Fruit fly (Drosophila melanogaster) whole organism, embryonic: ENCODE measurements around the gene CG5968.
A peak's percentile ranks its signal among the peaks of the same experiment; 100 is the strongest.

Experiments used
- Antp ChIP-seq: fragments of 200-800 bp; sonication (Bioruptor generic); optimal IDR thresholded peaks from 3 replicates; lab custom pipeline; 2016; ENCODE audit warnings: missing biosample characterization, missing genetic modification characterization
- Bdp1 ChIP-seq: fragments of 200-800 bp; sonication (Bioruptor generic); optimal IDR thresholded peaks from 3 replicates; lab custom pipeline; 2016; ENCODE audit warnings: missing biosample characterization, missing genetic modification characterization
- CG12104 ChIP-seq: fragments of 200-800 bp; sonication (Bioruptor generic); optimal IDR thresholded peaks from 3 replicates; lab custom pipeline; 2016; ENCODE audit warnings: missing biosample characterization, missing genetic modification characterization
- CG12942 ChIP-seq: fragments of 200-800 bp; sonication (Bioruptor generic); optimal IDR thresholded peaks from 3 replicates; lab custom pipeline; 2016; ENCODE audit warnings: missing biosample characterization, missing genetic modification characterization
- CG13296 ChIP-seq: fragments of 200-800 bp; sonication (Bioruptor generic); optimal IDR thresholded peaks from 3 replicates; lab custom pipeline; 2018; ENCODE audit warnings: missing biosample characterization, mild to moderate bottlenecking, missing genetic modification characterization
- CG15011 ChIP-seq: fragments of 200-800 bp; sonication (Bioruptor generic); optimal IDR thresholded peaks from 3 replicates; lab custom pipeline; 2018; ENCODE audit warnings: missing biosample characterization, mild to moderate bottlenecking, missing genetic modification characterization
- CG15514 ChIP-seq: fragments of 200-800 bp; sonication (Bioruptor generic); optimal IDR thresholded peaks from 3 replicates; lab custom pipeline; 2017; ENCODE audit warnings: missing biosample characterization, missing genetic modification characterization, mild to moderate bottlenecking, moderate library complexity, missing genetic modification reagents
- CG1602 ChIP-seq: fragments of 200-800 bp; sonication (Bioruptor generic); optimal IDR thresholded peaks from 3 replicates; lab custom pipeline; 2016; ENCODE audit warnings: missing biosample characterization, missing genetic modification characterization
- CG16815 ChIP-seq: fragments of 200-800 bp; sonication (Bioruptor generic); optimal IDR thresholded peaks from 3 replicates; lab custom pipeline; 2017; ENCODE audit warnings: missing biosample characterization, mild to moderate bottlenecking, missing genetic modification characterization
- CG17802 ChIP-seq: fragments of 200-800 bp; sonication (Bioruptor generic); optimal IDR thresholded peaks from 2 replicates; lab custom pipeline; 2018; ENCODE audit warnings: missing biosample characterization, mild to moderate bottlenecking, missing genetic modification characterization, moderate library complexity
- CG18764 ChIP-seq: fragments of 200-800 bp; sonication (Bioruptor generic); optimal IDR thresholded peaks from 3 replicates; lab custom pipeline; 2016; ENCODE audit warnings: missing biosample characterization, missing genetic modification characterization
- CG2129 ChIP-seq: fragments of 200-800 bp; sonication (Bioruptor generic); IDR thresholded peaks from 2 replicates; pipeline ENCODE4 v1.3.6; 2022; ENCODE audit warnings: missing biosample characterization, missing genetic modification characterization; ENCODE audit not compliant: partially characterized antibody
- CG30431 ChIP-seq: fragments of 200-800 bp; sonication (Bioruptor generic); optimal IDR thresholded peaks from 2 replicates; lab custom pipeline; 2017; ENCODE audit warnings: missing biosample characterization, missing genetic modification characterization
- CG3163 ChIP-seq: fragments of 200-800 bp; sonication (Bioruptor generic); optimal IDR thresholded peaks from 3 replicates; lab custom pipeline; 2016; ENCODE audit warnings: missing biosample characterization, missing genetic modification characterization
- CG34376 ChIP-seq: fragments of 200-800 bp; sonication (Bioruptor generic); optimal IDR thresholded peaks from 2 replicates; lab custom pipeline; 2018; ENCODE audit warnings: missing biosample characterization, mild to moderate bottlenecking, missing genetic modification characterization
- CG5245 ChIP-seq: fragments of 200-800 bp; sonication (Bioruptor generic); optimal IDR thresholded peaks from 3 replicates; lab custom pipeline; 2016; ENCODE audit warnings: missing biosample characterization, missing genetic modification characterization
- CG5953 ChIP-seq: fragments of 200-800 bp; sonication (Bioruptor generic); IDR thresholded peaks from 2 replicates; pipeline ENCODE4 v1.3.6; 2022; ENCODE audit warnings: missing biosample characterization, missing genetic modification characterization
- CG6765 ChIP-seq: fragments of 200-800 bp; sonication (Bioruptor generic); optimal IDR thresholded peaks from 3 replicates; lab custom pipeline; 2017; ENCODE audit warnings: missing biosample characterization, mild to moderate bottlenecking, missing genetic modification characterization
- CG6791 ChIP-seq: fragments of 200-800 bp; sonication (Bioruptor generic); IDR thresholded peaks from 3 replicates; pipeline ENCODE4 v1.3.6; 2022; ENCODE audit warnings: missing biosample characterization, missing genetic modification characterization; ENCODE audit not compliant: partially characterized antibody
- CG8089 ChIP-seq: fragments of 200-800 bp; sonication (Bioruptor generic); optimal IDR thresholded peaks from 3 replicates; lab custom pipeline; 2016; ENCODE audit warnings: missing biosample characterization, missing genetic modification characterization
- CG8281 ChIP-seq: fragments of 200-800 bp; sonication (Bioruptor generic); optimal IDR thresholded peaks from 2 replicates; lab custom pipeline; 2018; ENCODE audit warnings: missing biosample characterization, mild to moderate bottlenecking, missing genetic modification characterization, moderate library complexity
- CG8388 ChIP-seq: fragments of 200-800 bp; sonication (Bioruptor generic); optimal IDR thresholded peaks from 2 replicates; lab custom pipeline; 2019; ENCODE audit warnings: missing biosample characterization, mild to moderate bottlenecking, missing genetic modification characterization, moderate library complexity
- CG9437 ChIP-seq: fragments of 200-800 bp; sonication (Bioruptor generic); optimal IDR thresholded peaks from 2 replicates; lab custom pipeline; 2018; ENCODE audit warnings: missing biosample characterization, mild to moderate bottlenecking, missing genetic modification characterization
- Doc2 ChIP-seq: fragments of 200-800 bp; sonication (Bioruptor generic); IDR thresholded peaks from 2 replicates; pipeline ENCODE4 v1.3.6; 2022; ENCODE audit warnings: missing biosample characterization, missing genetic modification characterization
- Eip74EF ChIP-seq, 2 experiments: fragments of 200-800 bp in 1 of 2; fragments of >200 bp in 1 of 2; sonication (Bioruptor generic) in 1 of 2; optimal IDR thresholded peaks; 2 replicates each; lab custom pipeline; 2017 to 2019; ENCODE audit warnings: missing biosample characterization in 2 of 2, missing genetic modification characterization in 2 of 2, mild to moderate bottlenecking in 1 of 2, moderate library complexity in 1 of 2
- H2.0 ChIP-seq: fragments of 200-800 bp; sonication (Bioruptor generic); IDR thresholded peaks from 2 replicates; pipeline ENCODE4 v1.3.6; 2022; ENCODE audit warnings: missing biosample characterization, missing genetic modification characterization
- HLH3B ChIP-seq: fragments of 200-800 bp; sonication (Bioruptor generic); IDR thresholded peaks from 2 replicates; pipeline ENCODE4 v1.3.6; 2022; ENCODE audit warnings: missing biosample characterization, missing genetic modification characterization
- HLH54F ChIP-seq: fragments of 200-800 bp; sonication (Bioruptor generic); optimal IDR thresholded peaks from 3 replicates; lab custom pipeline; 2016; ENCODE audit warnings: missing biosample characterization, missing genetic modification characterization
- HmgD ChIP-seq: fragments of 200-800 bp; sonication (Bioruptor generic); optimal IDR thresholded peaks from 3 replicates; lab custom pipeline; 2016; ENCODE audit warnings: missing biosample characterization, missing genetic modification characterization
- Kr ChIP-seq: fragments of 200-800 bp; sonication (Bioruptor generic); optimal IDR thresholded peaks from 2 replicates; lab custom pipeline; 2017; ENCODE audit warnings: missing biosample characterization, mild to moderate bottlenecking, missing genetic modification characterization
- Lhr ChIP-seq: fragments of 200-800 bp; sonication (Bioruptor generic); optimal IDR thresholded peaks from 3 replicates; lab custom pipeline; 2017; ENCODE audit warnings: mild to moderate bottlenecking, missing biosample characterization, missing genetic modification reagents, missing genetic modification characterization
- Ptx1 ChIP-seq: fragments of 200-800 bp; sonication (Bioruptor generic); IDR thresholded peaks from 2 replicates; pipeline ENCODE4 v1.3.6; 2022; ENCODE audit warnings: missing biosample characterization, missing genetic modification characterization
- Ravus ChIP-seq: fragments of 200-800 bp; sonication (Bioruptor generic); IDR thresholded peaks from 2 replicates; pipeline ENCODE4 v1.3.6; 2022; ENCODE audit warnings: missing biosample characterization, missing genetic modification characterization
- Sin3A ChIP-seq: fragments of >200 bp; optimal IDR thresholded peaks from 2 replicates; lab custom pipeline; 2018
- Trl ChIP-seq, 3 experiments: fragments of >200 bp in 2 of 3; fragments of 200-800 bp in 1 of 3; sonication (Bioruptor generic) in 1 of 3; optimal IDR thresholded peaks; 2 replicates in 1 of 3; 3 replicates in 2 of 3; lab custom pipeline; 2016 to 2017; ENCODE audit warnings: missing biosample characterization in 1 of 3, missing genetic modification characterization in 1 of 3
- al ChIP-seq: fragments of 200-800 bp; sonication (Bioruptor generic); IDR thresholded peaks from 2 replicates; pipeline ENCODE4 v1.3.6; 2022; ENCODE audit warnings: missing biosample characterization, missing genetic modification characterization
- amos ChIP-seq: fragments of 200-800 bp; sonication (Bioruptor generic); IDR thresholded peaks from 2 replicates; pipeline ENCODE4 v1.3.6; 2022; ENCODE audit warnings: missing biosample characterization, missing genetic modification characterization; ENCODE audit not compliant: partially characterized antibody
- ash1 ChIP-seq: fragments of 200-800 bp; sonication (Bioruptor generic); optimal IDR thresholded peaks from 2 replicates; lab custom pipeline; 2018; ENCODE audit warnings: missing biosample characterization, mild to moderate bottlenecking, missing genetic modification characterization
- cg ChIP-seq: fragments of 200-800 bp; sonication (Bioruptor generic); optimal IDR thresholded peaks from 3 replicates; lab custom pipeline; 2019; ENCODE audit warnings: missing biosample characterization, mild to moderate bottlenecking, missing genetic modification characterization, moderate library complexity
- dati ChIP-seq: fragments of 200-800 bp; sonication (Bioruptor generic); IDR thresholded peaks from 2 replicates; pipeline ENCODE4 v1.3.6; 2022; ENCODE audit warnings: missing biosample characterization, missing genetic modification characterization
- dmrt11E ChIP-seq: fragments of 200-800 bp; sonication (Bioruptor generic); optimal IDR thresholded peaks from 3 replicates; lab custom pipeline; 2018; ENCODE audit warnings: missing biosample characterization, mild to moderate bottlenecking, missing genetic modification characterization, moderate library complexity
- gce ChIP-seq: fragments of 200-800 bp; sonication (Bioruptor generic); IDR thresholded peaks from 3 replicates; pipeline ENCODE4 v1.3.6; 2022; ENCODE audit warnings: missing biosample characterization, missing genetic modification characterization
- gcm ChIP-seq: fragments of 200-800 bp; sonication (Bioruptor generic); optimal IDR thresholded peaks from 2 replicates; lab custom pipeline; 2019; ENCODE audit warnings: missing biosample characterization, mild to moderate bottlenecking, missing genetic modification characterization, moderate library complexity
- gem ChIP-seq: fragments of 200-800 bp; sonication (Bioruptor generic); optimal IDR thresholded peaks from 2 replicates; lab custom pipeline; 2019; ENCODE audit warnings: missing biosample characterization, mild to moderate bottlenecking, missing genetic modification characterization, moderate library complexity
- her ChIP-seq: fragments of 200-800 bp; sonication (Bioruptor generic); optimal IDR thresholded peaks from 2 replicates; lab custom pipeline; 2016; ENCODE audit warnings: missing biosample characterization, missing genetic modification characterization
- jigr1 ChIP-seq: fragments of 200-800 bp; sonication (Bioruptor generic); IDR thresholded peaks from 3 replicates; pipeline ENCODE4 v1.3.6; 2022; ENCODE audit warnings: missing biosample characterization, missing genetic modification characterization
- knrl ChIP-seq: fragments of 200-800 bp; sonication (Bioruptor generic); IDR thresholded peaks from 3 replicates; pipeline ENCODE4 v1.3.6; 2022; ENCODE audit warnings: missing biosample characterization, missing genetic modification characterization; ENCODE audit not compliant: partially characterized antibody
- pnt ChIP-seq: fragments of 200-800 bp; sonication (Bioruptor generic); optimal IDR thresholded peaks from 3 replicates; lab custom pipeline; 2016; ENCODE audit warnings: missing biosample characterization, missing genetic modification characterization
- vfl ChIP-seq: fragments of 200-800 bp; sonication (Bioruptor generic); optimal IDR thresholded peaks from 2 replicates; lab custom pipeline; 2016; ENCODE audit warnings: missing biosample characterization, missing genetic modification characterization
- vnd ChIP-seq: fragments of 200-800 bp; sonication (Bioruptor generic); IDR thresholded peaks from 3 replicates; pipeline ENCODE4 v1.3.6; 2022; ENCODE audit warnings: missing biosample characterization, missing genetic modification characterization; ENCODE audit not compliant: partially characterized antibody

Gene CG5968

DNA sequence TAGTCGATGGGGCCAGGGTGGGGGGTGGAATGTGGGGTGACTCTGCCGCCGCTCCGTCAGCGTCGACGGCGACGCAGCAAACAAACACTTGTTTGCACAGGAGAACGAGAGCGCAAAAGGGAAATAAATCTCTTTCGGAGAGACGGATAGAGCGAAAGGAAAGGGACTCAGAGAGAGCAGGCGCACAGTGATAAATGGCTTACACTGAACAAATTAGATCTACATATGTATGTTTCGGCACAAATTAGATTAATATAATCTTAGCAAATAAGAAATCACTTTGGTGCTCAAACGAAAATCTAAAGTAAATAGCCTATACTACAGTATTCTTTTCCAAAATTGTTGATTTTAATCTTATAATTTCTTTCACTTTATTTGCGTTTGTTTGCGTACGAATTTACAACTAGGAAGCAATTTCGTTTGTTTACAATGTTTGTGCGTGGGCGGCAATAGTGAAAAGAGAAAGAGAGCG lies 14.1 kb downstream of the CG5968 start (continued):
- peak; percentile 73 for TF ChIP-seq CG3163 (GFP tag; lab: Kevin White, UChicago)
- peak; percentile 92 for TF ChIP-seq dati (GFP tag; lab: Robert Waterston, UW)
- TF ChIP-seq CG5953 (GFP tag; lab: Robert Waterston, UW): peak; percentile 92
- TF ChIP-seq ash1 (GFP tag; lab: Kevin White, UChicago): peak; percentile 56
- TF ChIP-seq Bdp1 (GFP tag; lab: Kevin White, UChicago): peak; percentile 84
- TF ChIP-seq vfl (GFP tag; lab: Kevin White, UChicago): peak; percentile 60
- peak; percentile 87 for TF ChIP-seq CG15011
- peak; percentile 77 for TF ChIP-seq her (GFP tag; lab: Kevin White, UChicago)
- peak; percentile 84 for TF ChIP-seq CG13296 (GFP tag; lab: Kevin White, UChicago)
- TF ChIP-seq vnd (GFP tag; lab: Robert Waterston, UW): no peak
- peak; percentile 94 for TF ChIP-seq gce (GFP tag; lab: Robert Waterston, UW)
- TF ChIP-seq CG5245 (GFP tag; lab: Kevin White, UChicago): peak; percentile 62
- peak; percentile 94 for TF ChIP-seq Ptx1 (GFP tag; lab: Robert Waterston, UW)
- peak; percentile 82 for TF ChIP-seq al (GFP tag; lab: Robert Waterston, UW)
- peak; percentile 87 for TF ChIP-seq CG8089
- peak; percentile 94 for TF ChIP-seq HLH3B (GFP tag; lab: Robert Waterston, UW)
- TF ChIP-seq CG17802 (tag; lab: Kevin White, UChicago): peak; percentile 80
- TF ChIP-seq CG6765 (GFP tag; lab: Kevin White, UChicago): peak; percentile 79
- TF ChIP-seq dmrt11E: peak; percentile 96
- no peak for TF ChIP-seq Sin3A (lab: Kevin White, UChicago)
- peak; percentile 65 for TF ChIP-seq Doc2 (GFP tag; lab: Robert Waterston, UW)
- peak; percentile 75 to 85 for TF ChIP-seq Trl (optimal IDR thresholded peaks at IDR 0.05; lab: Kevin White, UChicago)
- TF ChIP-seq Trl (GFP tag; optimal IDR thresholded peaks at IDR 0.05; lab: Kevin White, UChicago): peak; percentile 87
- TF ChIP-seq CG30431 (GFP tag; lab: Kevin White, UChicago): peak; percentile 81
- TF ChIP-seq Ravus (GFP tag; lab: Robert Waterston, UW): peak; percentile 82
- TF ChIP-seq HmgD (GFP tag; lab: Kevin White, UChicago): peak; percentile 74
- peak; percentile 93 for TF ChIP-seq CG1602 (GFP tag; lab: Kevin White, UChicago)
- no peak for TF ChIP-seq amos
- TF ChIP-seq CG2129 (GFP tag; lab: Robert Waterston, UW): no peak
- peak; percentile 82 for TF ChIP-seq CG8281 (tag; lab: Kevin White, UChicago)
- TF ChIP-seq Eip74EF (GFP tag; optimal IDR thresholded peaks at IDR 0.05; lab: Kevin White, UChicago): peak in 1 of 2 experiments; percentile 96
- no peak for TF ChIP-seq knrl (GFP tag; lab: Robert Waterston, UW)
- peak; percentile 89 for TF ChIP-seq CG18764 (GFP tag; lab: Kevin White, UChicago)
- peak; percentile 71 for TF ChIP-seq CG34376 (GFP tag; lab: Kevin White, UChicago)
- peak; percentile 78 for TF ChIP-seq HLH54F
- peak; percentile 62 for TF ChIP-seq CG12104 (GFP tag; lab: Kevin White, UChicago)
- peak; percentile 97 for TF ChIP-seq gem (tag; lab: Kevin White, UChicago)
- peak; percentile 84 for TF ChIP-seq jigr1
- TF ChIP-seq CG16815 (GFP tag; lab: Kevin White, UChicago): peak; percentile 86
- TF ChIP-seq Kr (GFP tag; lab: Kevin White, UChicago): peak; percentile 76
- peak; percentile 91 for TF ChIP-seq pnt
- peak; percentile 90 for TF ChIP-seq CG12942 (GFP tag; lab: Kevin White, UChicago)
- TF ChIP-seq Lhr: peak; percentile 86
- peak; percentile 92 for TF ChIP-seq CG8388 (GFP tag; lab: Kevin White, UChicago)
- TF ChIP-seq cg (GFP tag; lab: Kevin White, UChicago): peak; percentile 50
- peak; percentile 33 for TF ChIP-seq CG9437
- peak; percentile 94 for TF ChIP-seq gcm (GFP tag; lab: Kevin White, UChicago)
- peak; percentile 85 for TF ChIP-seq Antp (GFP tag; lab: Kevin White, UChicago)
- TF ChIP-seq H2.0 (GFP tag; lab: Robert Waterston, UW): peak; percentile 93
- TF ChIP-seq CG6791: no peak
- peak; percentile 81 for TF ChIP-seq CG15514
